Worm (Caenorhabditis elegans): Measurements from ENCODE around the gene B0034.4.

DNA sequence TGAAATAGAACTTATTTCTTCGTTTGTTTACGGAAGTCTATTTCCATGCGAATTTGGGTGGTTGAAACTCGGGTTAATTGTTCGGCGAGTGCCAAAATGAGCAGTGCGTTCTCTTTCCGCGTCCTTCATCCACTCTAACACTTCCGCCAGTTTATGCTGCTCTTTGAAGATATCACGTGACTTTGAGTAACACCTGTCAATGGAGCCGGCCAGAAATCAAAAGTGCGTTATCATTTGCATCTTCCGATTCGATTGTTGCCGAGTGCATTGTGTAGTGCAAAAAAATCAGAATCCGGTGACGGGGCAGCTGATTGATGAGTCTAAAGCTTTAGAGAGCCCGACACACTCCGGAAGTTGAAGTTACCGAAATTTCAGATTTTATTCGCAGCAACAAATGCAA is 31.7 kb upstream of the B0034.4 start:
- TF ChIP-seq Y116A8C.19 (tag; optimal IDR thresholded peaks at IDR 0.05; ENCODE audit: borderline replicate concordance): no peak
- no peak for TF ChIP-seq sptf-1 (tag; optimal IDR thresholded peaks at IDR 0.05)
- no peak for TF ChIP-seq nhr-237 (tag; optimal IDR thresholded peaks at IDR 0.05)
- TF ChIP-seq ceh-82 (tag; optimal IDR thresholded peaks at IDR 0.05): no peak
- no peak for TF ChIP-seq skn-1 (tag; optimal IDR thresholded peaks at IDR 0.05)
- TF ChIP-seq zag-1 (tag; optimal IDR thresholded peaks at IDR 0.05): no peak
- no peak for TF ChIP-seq lin-39 (tag; optimal IDR thresholded peaks at IDR 0.05)
- TF ChIP-seq jun-1 (tag; optimal IDR thresholded peaks at IDR 0.05): no peak
- TF ChIP-seq elt-2 (tag; optimal IDR thresholded peaks at IDR 0.05): no peak
- TF ChIP-seq pax-3 (tag; optimal IDR thresholded peaks at IDR 0.05): no peak
- TF ChIP-seq dpl-1 (GFP tag; optimal IDR thresholded peaks at IDR 0.05): no peak
- TF ChIP-seq aha-1 (tag; optimal IDR thresholded peaks at IDR 0.05): no peak
- no peak for TF ChIP-seq pqm-1 (tag; optimal IDR thresholded peaks at IDR 0.05)

All from whole organism, L1 larva.